Worm (Caenorhabditis elegans) whole organism, early embryonic: Measurements from ENCODE around the gene rips-1.

ENCODE experiments used
- B0310.2 ChIP-seq: sonication (generic microtip); optimal IDR thresholded peaks from 2 replicates; lab custom pipeline; 2016; ENCODE audit warnings: mild to moderate bottlenecking, missing genetic modification characterization, missing compliant biosample characterization
- F13C5.2 ChIP-seq: sonication (generic microtip); optimal IDR thresholded peaks from 2 replicates; lab custom pipeline; 2017; ENCODE audit warnings: mild to moderate bottlenecking, missing genetic modification characterization, inconsistent platforms, missing compliant biosample characterization
- aly-1 ChIP-seq: sonication (generic microtip); optimal IDR thresholded peaks from 2 replicates; lab custom pipeline; 2016; ENCODE audit warnings: missing genetic modification characterization, missing compliant biosample characterization
- ama-1 ChIP-seq: fragments of 150-350 bp; optimal IDR thresholded peaks from 2 replicates; lab custom pipeline; 2014
- ceh-13 ChIP-seq: fragments of 200-800 bp; sonication (Bioruptor generic); optimal IDR thresholded peaks from 2 replicates; lab custom pipeline; 2018; ENCODE audit warnings: mild to moderate bottlenecking, missing genetic modification characterization, missing compliant biosample characterization
- ceh-36 ChIP-seq: sonication (generic microtip); optimal IDR thresholded peaks from 2 replicates; lab custom pipeline; 2016; ENCODE audit warnings: missing genetic modification characterization, inconsistent platforms, missing compliant biosample characterization
- ets-7 ChIP-seq: sonication (generic microtip); optimal IDR thresholded peaks from 2 replicates; lab custom pipeline; 2016; ENCODE audit warnings: missing genotype, missing genetic modification characterization, missing compliant biosample characterization
- flt-1 ChIP-seq: fragments of 200-800 bp; sonication (Bioruptor generic); IDR thresholded peaks from 2 replicates; pipeline ENCODE4 v1.3.6; 2022; ENCODE audit warnings: missing genetic modification characterization, missing compliant biosample characterization
- hmbx-1 ChIP-seq: sonication (generic microtip); optimal IDR thresholded peaks from 2 replicates; lab custom pipeline; 2016; ENCODE audit warnings: mild to moderate bottlenecking, missing genetic modification characterization, missing compliant biosample characterization
- hmg-4 ChIP-seq: fragments of 200-800 bp; sonication (Bioruptor generic); optimal IDR thresholded peaks from 2 replicates; lab custom pipeline; 2018; ENCODE audit warnings: mild to moderate bottlenecking, missing genetic modification characterization, missing compliant biosample characterization
- hnd-1 ChIP-seq: sonication (generic microtip); optimal IDR thresholded peaks from 2 replicates; lab custom pipeline; 2016; ENCODE audit warnings: missing genetic modification characterization, missing compliant biosample characterization
- pes-1 ChIP-seq: fragments of 200-800 bp; sonication (Bioruptor generic); IDR thresholded peaks from 2 replicates; pipeline ENCODE4 v1.3.6; 2022; ENCODE audit warnings: missing genetic modification reagents, missing genetic modification characterization, missing compliant biosample characterization
- scrt-1 ChIP-seq: fragments of 200-800 bp; sonication (Bioruptor generic); IDR thresholded peaks from 2 replicates; pipeline ENCODE4 v1.3.6; 2022; ENCODE audit warnings: missing genetic modification characterization, missing compliant biosample characterization
- sea-1 ChIP-seq: fragments of 200-800 bp; sonication (Bioruptor generic); conservative IDR thresholded peaks from 2 replicates; pipeline ENCODE4 v1.3.6; 2022; ENCODE audit warnings: missing genetic modification characterization, missing compliant biosample characterization
- tbx-11 ChIP-seq: fragments of 200-800 bp; sonication (Bioruptor generic); IDR thresholded peaks from 2 replicates; pipeline ENCODE4 v1.3.6; 2022; ENCODE audit warnings: missing genetic modification characterization, missing compliant biosample characterization
- tbx-37 ChIP-seq: fragments of 200-800 bp; sonication (Bioruptor generic); conservative IDR thresholded peaks from 2 replicates; pipeline ENCODE4 v1.3.6; 2022; ENCODE audit warnings: missing genetic modification reagents, missing genetic modification characterization, missing compliant biosample characterization
- tra-4 ChIP-seq: sonication (generic microtip); optimal IDR thresholded peaks from 2 replicates; lab custom pipeline; 2017; ENCODE audit warnings: missing genetic modification characterization, missing compliant biosample characterization

The rips-1 gene

ce11 chrV:3759419-3759915 is 12.4 kb upstream of the rips-1 start, which contains the start of gene chk-1:
Gene chk-1 (minus strand): TSS chrV:3759469.
- TF ChIP-seq aly-1 (tag; lab: Kevin White, UChicago) (no peak), flt-1 (GFP tag; lab: Robert Waterston, UW) (no peak), F13C5.2 (tag; lab: Kevin White, UChicago) (peak; percentile 14)

ce11 chrV:3760839-3761238 is 11.0 kb upstream of the rips-1 start, which contains the start of gene oac-55:
Gene oac-55 (plus strand): TSS chrV:3761139.
- no peak for TF ChIP-seq flt-1 (GFP tag; lab: Robert Waterston, UW)
- TF ChIP-seq aly-1 (tag; lab: Kevin White, UChicago): no peak
- no peak for TF ChIP-seq ceh-36 (tag; lab: Kevin White, UChicago)
- no peak for TF ChIP-seq sea-1 (GFP tag; lab: Robert Waterston, UW)
- TF ChIP-seq F13C5.2 (tag; lab: Kevin White, UChicago): no peak
- no peak for TF ChIP-seq scrt-1 (GFP tag; lab: Robert Waterston, UW)
- TF ChIP-seq tra-4 (tag; lab: Kevin White, UChicago): no peak
- no peak for TF ChIP-seq hnd-1 (tag; lab: Kevin White, UChicago)
- TF ChIP-seq tbx-37 (GFP tag; lab: Robert Waterston, UW): no peak
- no peak for TF ChIP-seq ceh-13 (GFP tag; lab: Kevin White, UChicago)
- TF ChIP-seq tbx-11 (GFP tag; lab: Robert Waterston, UW): no peak
- TF ChIP-seq ama-1 (lab: Kevin White, UChicago): no peak
- no peak for TF ChIP-seq ets-7

ce11 chrV:3761829-3762228 is 10.0 kb upstream of the rips-1 start:
- TF ChIP-seq pes-1 (GFP tag; lab: Robert Waterston, UW) (no peak), tbx-37 (GFP tag; lab: Robert Waterston, UW) (no peak), scrt-1 (GFP tag; lab: Robert Waterston, UW) (no peak), ama-1 (lab: Kevin White, UChicago) (no peak), ets-7 (no peak), F13C5.2 (tag; lab: Kevin White, UChicago) (no peak), B0310.2 (tag; lab: Kevin White, UChicago) (no peak), sea-1 (GFP tag; lab: Robert Waterston, UW) (no peak), ceh-36 (tag; lab: Kevin White, UChicago) (no peak), hmbx-1 (no peak), aly-1 (tag; lab: Kevin White, UChicago) (no peak), tbx-11 (GFP tag; lab: Robert Waterston, UW) (no peak), ceh-13 (GFP tag; lab: Kevin White, UChicago) (no peak), hnd-1 (tag; lab: Kevin White, UChicago) (no peak), tra-4 (tag; lab: Kevin White, UChicago) (no peak)

- TF ChIP-seq tra-4 (tag; lab: Kevin White, UChicago): no peak
- no peak for TF ChIP-seq F13C5.2 (tag; lab: Kevin White, UChicago)
- no peak for TF ChIP-seq hnd-1 (tag; lab: Kevin White, UChicago)
- no peak for TF ChIP-seq ceh-36 (tag; lab: Kevin White, UChicago)
- TF ChIP-seq tbx-11 (GFP tag; lab: Robert Waterston, UW): no peak
- no peak for TF ChIP-seq pes-1 (GFP tag; lab: Robert Waterston, UW)
- TF ChIP-seq scrt-1 (GFP tag; lab: Robert Waterston, UW): no peak
- no peak for TF ChIP-seq aly-1 (tag; lab: Kevin White, UChicago)
- no peak for TF ChIP-seq sea-1 (GFP tag; lab: Robert Waterston, UW)
- TF ChIP-seq flt-1 (GFP tag; lab: Robert Waterston, UW): no peak
- no peak for TF ChIP-seq hmg-4 (GFP tag; lab: Kevin White, UChicago)
- no peak for TF ChIP-seq ceh-13 (GFP tag; lab: Kevin White, UChicago)
- no peak for TF ChIP-seq hmbx-1
- TF ChIP-seq ama-1 (lab: Kevin White, UChicago): no peak
- no peak for TF ChIP-seq tbx-37 (GFP tag; lab: Robert Waterston, UW)
- TF ChIP-seq B0310.2 (tag; lab: Kevin White, UChicago): no peak
- no peak for TF ChIP-seq ets-7
Observed at ce11 chrV:3766904-3767303, 4.9 kb upstream of the rips-1 start, which contains the start of gene Y39H10A.1. Gene Y39H10A.1 (plus strand): TSS chrV:3767204.

- no peak for TF ChIP-seq ets-7
- no peak for TF ChIP-seq hmbx-1
- no peak for TF ChIP-seq hmg-4 (GFP tag; lab: Kevin White, UChicago)
- TF ChIP-seq flt-1 (GFP tag; lab: Robert Waterston, UW): no peak
- no peak for TF ChIP-seq hnd-1 (tag; lab: Kevin White, UChicago)
- no peak for TF ChIP-seq sea-1 (GFP tag; lab: Robert Waterston, UW)
- no peak for TF ChIP-seq aly-1 (tag; lab: Kevin White, UChicago)
- TF ChIP-seq tbx-11 (GFP tag; lab: Robert Waterston, UW): no peak
- no peak for TF ChIP-seq B0310.2 (tag; lab: Kevin White, UChicago)
- TF ChIP-seq pes-1 (GFP tag; lab: Robert Waterston, UW): no peak
- no peak for TF ChIP-seq tbx-37 (GFP tag; lab: Robert Waterston, UW)
- no peak for TF ChIP-seq scrt-1 (GFP tag; lab: Robert Waterston, UW)
- TF ChIP-seq ama-1 (lab: Kevin White, UChicago): no peak
- no peak for TF ChIP-seq ceh-36 (tag; lab: Kevin White, UChicago)
- no peak for TF ChIP-seq tra-4 (tag; lab: Kevin White, UChicago)
Observed at ce11 chrV:3768270-3768669, 3.6 kb upstream of the rips-1 start, which contains the start of gene R08E5.4. Gene R08E5.4 (plus strand): TSS chrV:3768570.

ce11 chrV:3773618-3774017 is 1.8 kb downstream of the rips-1 start:
- TF ChIP-seq ceh-36 (tag; lab: Kevin White, UChicago): no peak
- TF ChIP-seq F13C5.2 (tag; lab: Kevin White, UChicago): no peak
- no peak for TF ChIP-seq tbx-11 (GFP tag; lab: Robert Waterston, UW)
- no peak for TF ChIP-seq B0310.2 (tag; lab: Kevin White, UChicago)

- TF ChIP-seq hmbx-1 (no peak), hmg-4 (GFP tag; lab: Kevin White, UChicago) (no peak), ets-7 (no peak), ceh-36 (tag; lab: Kevin White, UChicago) (no peak), tbx-11 (GFP tag; lab: Robert Waterston, UW) (no peak), hnd-1 (tag; lab: Kevin White, UChicago) (no peak), tra-4 (tag; lab: Kevin White, UChicago) (no peak), tbx-37 (GFP tag; lab: Robert Waterston, UW) (no peak), F13C5.2 (tag; lab: Kevin White, UChicago) (no peak), pes-1 (GFP tag; lab: Robert Waterston, UW) (no peak), B0310.2 (tag; lab: Kevin White, UChicago) (no peak), aly-1 (tag; lab: Kevin White, UChicago) (no peak), scrt-1 (GFP tag; lab: Robert Waterston, UW) (no peak)
Observed at ce11 chrV:3774653-3775052, 2.8 kb downstream of the rips-1 start.
